Worm (Caenorhabditis elegans) whole organism, L4/young adult: ENCODE data around the gene F58B4.3.

Source experiments
- W03F9.2 ChIP-seq: fragments of 150-350 bp; optimal IDR thresholded peaks from 2 replicates; lab custom pipeline; 2014; ENCODE audit warnings: missing biosample characterization, missing genetic modification characterization
- dao-5 ChIP-seq: sonication (generic microtip); optimal IDR thresholded peaks from 2 replicates; lab custom pipeline; 2016; ENCODE audit warnings: missing genotype, missing genetic modification characterization, moderate library complexity, missing compliant biosample characterization

ce11 chrV:10970070-10970469 lies 40.5 kb downstream of the F58B4.3 start, which contains the start of gene F17C11.22:
- TF ChIP-seq W03F9.2 (tag; lab: Kevin White, UChicago) (no peak), dao-5 (tag; lab: Kevin White, UChicago) (no peak)
